Fruit fly (Drosophila melanogaster) whole organism, embryonic: ENCODE results near the gene CG34303.

Experiments
- CG10321 ChIP-seq: fragments of 200-800 bp; sonication (Bioruptor generic); IDR thresholded peaks from 2 replicates; pipeline ENCODE4 v1.3.6; 2022; ENCODE audit warnings: missing biosample characterization, missing genetic modification characterization
- CG12769 ChIP-seq: fragments of 200-800 bp; sonication (Bioruptor generic); optimal IDR thresholded peaks from 2 replicates; lab custom pipeline; 2019; ENCODE audit warnings: missing biosample characterization, mild to moderate bottlenecking, missing genetic modification characterization, moderate library complexity
- CG13287 ChIP-seq: fragments of 200-800 bp; sonication (Bioruptor generic); IDR thresholded peaks from 2 replicates; pipeline ENCODE4 v1.3.6; 2022; ENCODE audit warnings: missing biosample characterization, missing genetic modification characterization; ENCODE audit not compliant: partially characterized antibody
- CG13775 ChIP-seq: fragments of 200-800 bp; sonication (Bioruptor generic); optimal IDR thresholded peaks from 3 replicates; lab custom pipeline; 2017; ENCODE audit warnings: missing biosample characterization, mild to moderate bottlenecking, missing genetic modification characterization
- CG14710 ChIP-seq: fragments of 200-800 bp; sonication (Bioruptor generic); optimal IDR thresholded peaks from 3 replicates; lab custom pipeline; 2019; ENCODE audit warnings: missing biosample characterization, mild to moderate bottlenecking, missing genetic modification characterization, moderate library complexity
- CG1603 ChIP-seq: fragments of 200-800 bp; sonication (Bioruptor generic); optimal IDR thresholded peaks from 2 replicates; lab custom pipeline; 2019; ENCODE audit warnings: missing biosample characterization, mild to moderate bottlenecking, missing genetic modification characterization, moderate library complexity
- CG16815 ChIP-seq: fragments of 200-800 bp; sonication (Bioruptor generic); optimal IDR thresholded peaks from 3 replicates; lab custom pipeline; 2017; ENCODE audit warnings: missing biosample characterization, mild to moderate bottlenecking, missing genetic modification characterization
- CG1832 ChIP-seq: fragments of 200-800 bp; sonication (Bioruptor generic); optimal IDR thresholded peaks from 2 replicates; lab custom pipeline; 2017; ENCODE audit warnings: missing biosample characterization, mild to moderate bottlenecking, missing genetic modification characterization, inconsistent platforms
- CG18764 ChIP-seq: fragments of 200-800 bp; sonication (Bioruptor generic); optimal IDR thresholded peaks from 3 replicates; lab custom pipeline; 2016; ENCODE audit warnings: missing biosample characterization, missing genetic modification characterization
- CG30431 ChIP-seq: fragments of 200-800 bp; sonication (Bioruptor generic); optimal IDR thresholded peaks from 2 replicates; lab custom pipeline; 2017; ENCODE audit warnings: missing biosample characterization, missing genetic modification characterization
- CG3163 ChIP-seq: fragments of 200-800 bp; sonication (Bioruptor generic); optimal IDR thresholded peaks from 3 replicates; lab custom pipeline; 2016; ENCODE audit warnings: missing biosample characterization, missing genetic modification characterization
- CG4328 ChIP-seq: fragments of 200-800 bp; sonication (Bioruptor generic); optimal IDR thresholded peaks from 3 replicates; lab custom pipeline; 2017; ENCODE audit warnings: missing biosample characterization, missing genetic modification reagents, missing genetic modification characterization
- CG4617 ChIP-seq: fragments of 200-800 bp; sonication (Bioruptor generic); optimal IDR thresholded peaks from 3 replicates; lab custom pipeline; 2016; ENCODE audit warnings: missing biosample characterization, missing genetic modification characterization, borderline replicate concordance
- CG4820 ChIP-seq: fragments of 200-800 bp; sonication (Bioruptor generic); optimal IDR thresholded peaks from 3 replicates; lab custom pipeline; 2016; ENCODE audit warnings: missing biosample characterization, missing genetic modification characterization
- CG6683 ChIP-seq: fragments of 200-800 bp; sonication (Bioruptor generic); optimal IDR thresholded peaks from 2 replicates; lab custom pipeline; 2017; ENCODE audit warnings: missing biosample characterization, mild to moderate bottlenecking, missing genetic modification characterization, missing genetic modification reagents
- CG6813 ChIP-seq: fragments of 200-800 bp; sonication (Bioruptor generic); optimal IDR thresholded peaks from 2 replicates; lab custom pipeline; 2017; ENCODE audit warnings: missing biosample characterization, missing genetic modification characterization, mild to moderate bottlenecking, moderate library complexity, missing genetic modification reagents
- CG6854 ChIP-seq: fragments of 200-800 bp; sonication (Bioruptor generic); optimal IDR thresholded peaks from 3 replicates; lab custom pipeline; 2017; ENCODE audit warnings: missing biosample characterization, mild to moderate bottlenecking, missing genetic modification characterization
- CG7786 ChIP-seq: fragments of 200-800 bp; sonication (Bioruptor generic); optimal IDR thresholded peaks from 2 replicates; lab custom pipeline; 2016; ENCODE audit warnings: missing biosample characterization, missing genetic modification characterization
- CG7928 ChIP-seq: fragments of 200-800 bp; sonication (Bioruptor generic); optimal IDR thresholded peaks from 2 replicates; lab custom pipeline; 2017; ENCODE audit warnings: missing biosample characterization, mild to moderate bottlenecking, missing genetic modification characterization
- CG7963 ChIP-seq: fragments of 200-800 bp; sonication (Bioruptor generic); IDR thresholded peaks from 3 replicates; pipeline ENCODE4 v1.3.6; 2022; ENCODE audit warnings: missing biosample characterization, missing genetic modification characterization; ENCODE audit not compliant: partially characterized antibody
- CG8281 ChIP-seq: fragments of 200-800 bp; sonication (Bioruptor generic); optimal IDR thresholded peaks from 2 replicates; lab custom pipeline; 2018; ENCODE audit warnings: missing biosample characterization, mild to moderate bottlenecking, missing genetic modification characterization, moderate library complexity
- CG8478 ChIP-seq: fragments of >200 bp; optimal IDR thresholded peaks from 2 replicates; lab custom pipeline; 2018
- D19B ChIP-seq: fragments of 200-800 bp; sonication (Bioruptor generic); optimal IDR thresholded peaks from 2 replicates; lab custom pipeline; 2017; ENCODE audit warnings: missing biosample characterization, mild to moderate bottlenecking, missing genetic modification characterization
- Dek ChIP-seq: fragments of 200-800 bp; sonication (Bioruptor generic); optimal IDR thresholded peaks from 3 replicates; lab custom pipeline; 2019; ENCODE audit warnings: missing biosample characterization, mild to moderate bottlenecking, missing genetic modification characterization, moderate library complexity
- Dip3 ChIP-seq: fragments of 200-800 bp; sonication (Bioruptor generic); optimal IDR thresholded peaks from 3 replicates; lab custom pipeline; 2016; ENCODE audit warnings: missing biosample characterization, missing genetic modification characterization
- Eip74EF ChIP-seq, 2 experiments: fragments of 200-800 bp in 1 of 2; fragments of >200 bp in 1 of 2; sonication (Bioruptor generic) in 1 of 2; optimal IDR thresholded peaks; 2 replicates each; lab custom pipeline; 2017 to 2019; ENCODE audit warnings: missing biosample characterization in 2 of 2, missing genetic modification characterization in 2 of 2, mild to moderate bottlenecking in 1 of 2, moderate library complexity in 1 of 2
- HmgD ChIP-seq: fragments of 200-800 bp; sonication (Bioruptor generic); optimal IDR thresholded peaks from 3 replicates; lab custom pipeline; 2016; ENCODE audit warnings: missing biosample characterization, missing genetic modification characterization
- Hmr ChIP-seq: fragments of 200-800 bp; sonication (Bioruptor generic); optimal IDR thresholded peaks from 3 replicates; lab custom pipeline; 2017; ENCODE audit warnings: mild to moderate bottlenecking, missing biosample characterization, missing genetic modification reagents, missing genetic modification characterization
- Hmx ChIP-seq: fragments of 200-800 bp; sonication (Bioruptor generic); optimal IDR thresholded peaks from 2 replicates; lab custom pipeline; 2016; ENCODE audit warnings: missing biosample characterization, missing genetic modification characterization
- Lim3 ChIP-seq: fragments of 200-800 bp; sonication (Bioruptor generic); IDR thresholded peaks from 2 replicates; pipeline ENCODE4 v1.3.6; 2022; ENCODE audit warnings: missing biosample characterization, missing genetic modification characterization
- Mes4 ChIP-seq: fragments of 200-800 bp; sonication (Bioruptor generic); optimal IDR thresholded peaks from 2 replicates; lab custom pipeline; 2016; ENCODE audit warnings: missing biosample characterization, missing genetic modification characterization
- NC2α ChIP-seq: fragments of 200-800 bp; sonication (Bioruptor generic); optimal IDR thresholded peaks from 2 replicates; lab custom pipeline; 2016; ENCODE audit warnings: missing biosample characterization, missing genetic modification characterization
- Nf-YC ChIP-seq: fragments of 200-800 bp; optimal IDR thresholded peaks from 3 replicates; lab custom pipeline; 2019; ENCODE audit warnings: missing biosample characterization, mild to moderate bottlenecking, missing genetic modification characterization, moderate library complexity
- Sin3A ChIP-seq: fragments of >200 bp; optimal IDR thresholded peaks from 2 replicates; lab custom pipeline; 2018
- abd-A ChIP-seq: fragments of 200-800 bp; sonication (Bioruptor generic); optimal IDR thresholded peaks from 3 replicates; lab custom pipeline; 2019; ENCODE audit warnings: missing biosample characterization, mild to moderate bottlenecking, missing genetic modification characterization, moderate library complexity
- ac ChIP-seq: fragments of 200-800 bp; sonication (Bioruptor generic); optimal IDR thresholded peaks from 3 replicates; lab custom pipeline; 2017; ENCODE audit warnings: missing biosample characterization, mild to moderate bottlenecking, missing genetic modification characterization
- aop ChIP-seq: fragments of 200-800 bp; sonication (Bioruptor generic); IDR thresholded peaks from 2 replicates; pipeline ENCODE4 v1.3.6; 2022; ENCODE audit warnings: missing biosample characterization, missing genetic modification characterization
- ase ChIP-seq: fragments of 200-800 bp; sonication (Bioruptor generic); IDR thresholded peaks from 3 replicates; pipeline ENCODE4 v1.3.6; 2022; ENCODE audit warnings: missing biosample characterization, missing genetic modification characterization
- az2 ChIP-seq: fragments of 200-800 bp; sonication (Bioruptor generic); optimal IDR thresholded peaks from 3 replicates; lab custom pipeline; 2016; ENCODE audit warnings: missing biosample characterization, missing genetic modification characterization
- bigmax ChIP-seq: fragments of 200-800 bp; sonication (Bioruptor generic); optimal IDR thresholded peaks from 2 replicates; lab custom pipeline; 2018; ENCODE audit warnings: missing biosample characterization, mild to moderate bottlenecking, missing genetic modification characterization
- ci ChIP-seq: fragments of 200-800 bp; sonication (Bioruptor generic); IDR thresholded peaks from 3 replicates; pipeline ENCODE4 v1.3.6; 2022; ENCODE audit warnings: missing biosample characterization, missing genetic modification characterization
- dpn ChIP-seq, 2 experiments: fragments of 200-800 bp; sonication (Bioruptor generic); optimal IDR thresholded peaks; 3 replicates each; lab custom pipeline; 2016; ENCODE audit warnings: missing biosample characterization in 2 of 2, missing genetic modification characterization in 2 of 2
- emc ChIP-seq: fragments of 200-800 bp; sonication (Bioruptor generic); optimal IDR thresholded peaks from 2 replicates; lab custom pipeline; 2016; ENCODE audit warnings: missing biosample characterization, missing genetic modification characterization
- eyg ChIP-seq: fragments of 200-800 bp; sonication (Bioruptor generic); optimal IDR thresholded peaks from 3 replicates; lab custom pipeline; 2016; ENCODE audit warnings: missing biosample characterization, missing genetic modification characterization
- fru ChIP-seq: fragments of >200 bp; optimal IDR thresholded peaks from 2 replicates; lab custom pipeline; 2017
- ham ChIP-seq: fragments of 200-800 bp; sonication (Bioruptor generic); IDR thresholded peaks from 2 replicates; pipeline ENCODE4 v1.3.6; 2022; ENCODE audit warnings: missing biosample characterization, missing genetic modification characterization
- nerfin-2 ChIP-seq: fragments of 200-800 bp; sonication (Bioruptor generic); IDR thresholded peaks from 2 replicates; pipeline ENCODE4 v1.3.6; 2022; ENCODE audit warnings: missing biosample characterization, missing genetic modification characterization; ENCODE audit not compliant: partially characterized antibody
- salm ChIP-seq: fragments of 200-800 bp; sonication (Bioruptor generic); optimal IDR thresholded peaks from 2 replicates; lab custom pipeline; 2018; ENCODE audit warnings: missing biosample characterization, mild to moderate bottlenecking, missing genetic modification characterization
- sob ChIP-seq: fragments of 200-800 bp; sonication (Bioruptor generic); IDR thresholded peaks from 2 replicates; pipeline ENCODE4 v1.3.6; 2022; ENCODE audit warnings: missing biosample characterization, missing genetic modification characterization
- ssp ChIP-seq: fragments of 200-800 bp; sonication (Bioruptor generic); IDR thresholded peaks from 2 replicates; pipeline ENCODE4 v1.3.6; 2022; ENCODE audit warnings: missing biosample characterization, missing genetic modification characterization
- tio ChIP-seq: fragments of 200-800 bp; sonication (Bioruptor generic); optimal IDR thresholded peaks from 2 replicates; lab custom pipeline; 2017; ENCODE audit warnings: missing biosample characterization, missing genetic modification characterization, inconsistent platforms
- ttk ChIP-seq: fragments of 200-800 bp; sonication (Bioruptor generic); IDR thresholded peaks from 2 replicates; pipeline ENCODE4 v2.1.2; 2022; ENCODE audit warnings: missing biosample characterization, missing genetic modification characterization

The CG34303 gene

dm6 chr3R:10130091-10130490 is 21.6 kb downstream of the CG34303 start (continued):
- TF ChIP-seq Dek (tag; lab: Kevin White, UChicago) (peak; percentile 56), CG6854 (GFP tag; lab: Kevin White, UChicago) (peak; percentile 15), ssp (GFP tag; lab: Robert Waterston, UW) (no peak; the same call in 1 of the 2 replicates), CG6813 (GFP tag; lab: Kevin White, UChicago) (peak; percentile 46), CG18764 (peak; percentile 43), NC2α (GFP tag; lab: Kevin White, UChicago) (no peak), nerfin-2 (GFP tag; lab: Robert Waterston, UW) (no peak), HmgD (GFP tag; lab: Kevin White, UChicago) (no peak), CG13775 (GFP tag; lab: Kevin White, UChicago) (peak; percentile 43), az2 (GFP tag; lab: Kevin White, UChicago) (peak; percentile 55), CG13287 (GFP tag; lab: Robert Waterston, UW) (no peak), sob (GFP tag; lab: Robert Waterston, UW) (peak; percentile 67), CG7928 (GFP tag; lab: Kevin White, UChicago) (no peak), Mes4 (GFP tag; lab: Kevin White, UChicago) (no peak), CG4820 (GFP tag; lab: Kevin White, UChicago) (peak; percentile 17), CG7786 (peak; percentile 25), ci (peak; percentile 81), CG30431 (GFP tag; lab: Kevin White, UChicago) (no peak), CG1603 (peak; percentile 9), CG14710 (tag; lab: Kevin White, UChicago) (peak; percentile 32), Eip74EF (GFP tag; optimal IDR thresholded peaks at IDR 0.05; lab: Kevin White, UChicago) (peak in 1 of 2 experiments; percentile 9), CG4617 (GFP tag; lab: Kevin White, UChicago) (no peak), CG6683 (GFP tag; lab: Kevin White, UChicago) (peak; percentile 43), CG10321 (GFP tag; lab: Robert Waterston, UW) (no peak), CG7963 (no peak), CG4328 (GFP tag; lab: Kevin White, UChicago) (no peak), Hmx (GFP tag; lab: Kevin White, UChicago) (no peak), CG8281 (tag; lab: Kevin White, UChicago) (peak; percentile 20), Sin3A (lab: Kevin White, UChicago) (no peak), ac (GFP tag; lab: Kevin White, UChicago) (no peak), Nf-YC (tag; lab: Kevin White, UChicago) (peak; percentile 5), D19B (GFP tag; lab: Kevin White, UChicago) (peak; percentile 9), tio (GFP tag; lab: Kevin White, UChicago) (peak; percentile 37), Lim3 (GFP tag; lab: Robert Waterston, UW) (no peak), fru (lab: Kevin White, UChicago) (no peak), Dip3 (GFP tag; lab: Kevin White, UChicago) (peak; percentile 37), abd-A (tag; lab: Kevin White, UChicago) (peak; percentile 56), CG1832 (GFP tag; lab: Kevin White, UChicago) (no peak), dpn (GFP tag; optimal IDR thresholded peaks at IDR 0.05; lab: Kevin White, UChicago) (peak; percentile 44 to 55), ase (no peak), CG12769 (tag; lab: Kevin White, UChicago) (no peak), ttk (GFP tag; lab: Robert Waterston, UW) (peak; percentile 61), salm (tag; lab: Kevin White, UChicago) (peak; percentile 16), CG16815 (GFP tag; lab: Kevin White, UChicago) (peak; percentile 8), eyg (GFP tag; lab: Kevin White, UChicago) (no peak), Hmr (GFP tag; lab: Kevin White, UChicago) (peak; percentile 76), ham (GFP tag; lab: Robert Waterston, UW) (no peak), aop (no peak), CG3163 (GFP tag; lab: Kevin White, UChicago) (no peak), emc (GFP tag; lab: Kevin White, UChicago) (no peak), bigmax (GFP tag; lab: Kevin White, UChicago) (no peak), CG8478 (lab: Kevin White, UChicago) (no peak)
